Worm (Caenorhabditis elegans) whole organism, L1 larva: ENCODE results near the gene srx-90.

Experiments used
- C16A3.4 ChIP-seq: fragments of 150-350 bp; optimal IDR thresholded peaks from 2 replicates; lab custom pipeline; 2014; ENCODE audit warnings: missing biosample characterization, missing genetic modification characterization
- Y116A8C.19 ChIP-seq: sonication (generic microtip); optimal IDR thresholded peaks from 2 replicates; lab custom pipeline; 2016; ENCODE audit warnings: missing compliant biosample characterization, missing genetic modification characterization, borderline replicate concordance
- ama-1 ChIP-seq: fragments of 150-350 bp; optimal IDR thresholded peaks from 2 replicates; lab custom pipeline; 2014
- blmp-1 ChIP-seq: fragments of 150-350 bp; optimal IDR thresholded peaks from 2 replicates; lab custom pipeline; 2014; ENCODE audit warnings: missing biosample characterization, missing genetic modification characterization
- ceh-82 ChIP-seq, 3 experiments: fragments of 150-350 bp in 1 of 3; sonication (generic microtip) in 2 of 3; optimal IDR thresholded peaks; 2 replicates each; lab custom pipeline; 2014 to 2017; ENCODE audit warnings: missing biosample characterization in 3 of 3, missing genetic modification characterization in 3 of 3
- ceh-88 ChIP-seq: fragments of 200-800 bp; sonication (Bioruptor generic); IDR thresholded peaks from 2 replicates; pipeline ENCODE4 v1.3.6; 2022; ENCODE audit warnings: missing genetic modification characterization, missing compliant biosample characterization
- ceh-90 ChIP-seq: sonication (generic microtip); optimal IDR thresholded peaks from 2 replicates; lab custom pipeline; 2016; ENCODE audit warnings: missing genetic modification characterization, missing compliant biosample characterization
- efl-1 ChIP-seq, 4 experiments: fragments of 150-350 bp; optimal IDR thresholded peaks in 3 of 4; peaks in 1 of 4; 1 replicate in 1 of 4; 2 replicates in 3 of 4; lab custom pipeline; 2014; ENCODE audit warnings: missing biosample characterization in 2 of 4, missing genetic modification characterization in 2 of 4, missing genetic modification reagents in 2 of 4
- egl-27 ChIP-seq, 2 experiments: fragments of 150-350 bp in 1 of 2; sonication (generic microtip); optimal IDR thresholded peaks; 3 replicates each; lab custom pipeline; 2017 to 2018; ENCODE audit warnings: missing biosample characterization in 2 of 2, missing genetic modification characterization in 2 of 2, missing genetic modification reagents in 2 of 2
- elt-3 ChIP-seq, 6 experiments: fragments of 150-350 bp in 1 of 6; sonication (generic microtip); optimal IDR thresholded peaks; 2 replicates each; lab custom pipeline; 2017 to 2018; ENCODE audit warnings: missing biosample characterization in 6 of 6, missing genetic modification characterization in 6 of 6, inconsistent platforms in 1 of 6
- ets-5 ChIP-seq: fragments of 200-800 bp; sonication (Bioruptor generic); IDR thresholded peaks from 2 replicates; pipeline ENCODE4 v1.3.6; 2022; ENCODE audit warnings: missing genetic modification characterization, missing compliant biosample characterization
- fkh-4 ChIP-seq: sonication (generic microtip); optimal IDR thresholded peaks from 2 replicates; lab custom pipeline; 2016; ENCODE audit warnings: missing compliant biosample characterization, missing genetic modification characterization, borderline replicate concordance
- grh-1 ChIP-seq: fragments of 200-800 bp; sonication (Bioruptor generic); IDR thresholded peaks from 2 replicates; pipeline ENCODE4 v1.3.6; 2022; ENCODE audit warnings: missing genetic modification reagents, missing genetic modification characterization, missing compliant biosample characterization
- hlh-17 ChIP-seq: fragments of 200-800 bp; sonication (Bioruptor generic); optimal IDR thresholded peaks from 2 replicates; lab custom pipeline; 2018; ENCODE audit warnings: missing genetic modification characterization, mild to moderate bottlenecking, missing compliant biosample characterization, moderate library complexity, borderline replicate concordance
- hpl-2 ChIP-seq: fragments of 150-350 bp; optimal IDR thresholded peaks from 2 replicates; lab custom pipeline; 2014; ENCODE audit warnings: missing biosample characterization, missing genetic modification reagents, missing genetic modification characterization
- jun-1 ChIP-seq: fragments of 150-350 bp; optimal IDR thresholded peaks from 2 replicates; lab custom pipeline; 2014; ENCODE audit warnings: missing biosample characterization, missing genetic modification reagents, missing genetic modification characterization
- lin-13 ChIP-seq: fragments of 150-350 bp; optimal IDR thresholded peaks from 2 replicates; lab custom pipeline; 2014; ENCODE audit warnings: missing biosample characterization, missing genetic modification reagents, missing genetic modification characterization
- lin-14 ChIP-seq: fragments of 200-800 bp; sonication (Bioruptor generic); optimal IDR thresholded peaks from 2 replicates; lab custom pipeline; 2018; ENCODE audit warnings: mild to moderate bottlenecking, missing genetic modification characterization, moderate library complexity, missing compliant biosample characterization
- lin-15B ChIP-seq: fragments of 150-350 bp; sonication (generic microtip); optimal IDR thresholded peaks from 3 replicates; lab custom pipeline; 2014; ENCODE audit warnings: missing biosample characterization, missing genetic modification characterization
- lsy-2 ChIP-seq, 2 experiments: fragments of 150-350 bp; optimal IDR thresholded peaks; 2 replicates each; lab custom pipeline; 2014; ENCODE audit warnings: missing biosample characterization in 2 of 2, missing genetic modification characterization in 2 of 2
- nhr-19 ChIP-seq: fragments of 200-800 bp; sonication (Bioruptor generic); conservative IDR thresholded peaks from 2 replicates; pipeline ENCODE4 v1.3.6; 2022; ENCODE audit warnings: missing genetic modification characterization, missing compliant biosample characterization
- nhr-20 ChIP-seq: sonication (generic microtip); optimal IDR thresholded peaks from 2 replicates; lab custom pipeline; 2016; ENCODE audit warnings: mild to moderate bottlenecking, missing genetic modification characterization, missing compliant biosample characterization
- nhr-71 ChIP-seq: sonication (generic microtip); optimal IDR thresholded peaks from 2 replicates; lab custom pipeline; 2016; ENCODE audit warnings: mild to moderate bottlenecking, missing genetic modification characterization, moderate library complexity, missing compliant biosample characterization
- nhr-84 ChIP-seq: sonication (generic microtip); optimal IDR thresholded peaks from 2 replicates; lab custom pipeline; 2017; ENCODE audit warnings: missing biosample characterization, missing genetic modification characterization
- nhr-85 ChIP-seq: sonication (generic microtip); peaks from one replicate; lab custom pipeline; 2016; ENCODE audit warnings: missing genetic modification characterization, inconsistent platforms, missing compliant biosample characterization
- nhr-90 ChIP-seq: sonication (generic microtip); optimal IDR thresholded peaks from 2 replicates; lab custom pipeline; 2016; ENCODE audit warnings: mild to moderate bottlenecking, missing genetic modification characterization, missing compliant biosample characterization; ENCODE audit not compliant: poor library complexity
- pag-3 ChIP-seq: sonication (generic microtip); optimal IDR thresholded peaks from 2 replicates; lab custom pipeline; 2017; ENCODE audit warnings: missing genetic modification characterization, mild to moderate bottlenecking, missing compliant biosample characterization, antibody characterized with exemption, borderline replicate concordance; ENCODE audit not compliant: insufficient read depth
- pqm-1 ChIP-seq: sonication (generic microtip); optimal IDR thresholded peaks from 3 replicates; lab custom pipeline; 2017; ENCODE audit warnings: missing biosample characterization, missing genetic modification characterization
- rnt-1 ChIP-seq: sonication (generic microtip); optimal IDR thresholded peaks from 2 replicates; lab custom pipeline; 2016; ENCODE audit warnings: mild to moderate bottlenecking, missing genetic modification characterization, moderate library complexity, missing compliant biosample characterization
- skn-1 ChIP-seq: fragments of 150-350 bp; optimal IDR thresholded peaks from 2 replicates; lab custom pipeline; 2014; ENCODE audit warnings: missing biosample characterization, missing genetic modification characterization
- unc-30 ChIP-seq: sonication (generic microtip); optimal IDR thresholded peaks from 2 replicates; lab custom pipeline; 2017; ENCODE audit warnings: missing biosample characterization, missing genetic modification characterization
- vab-15 ChIP-seq: sonication (generic microtip); optimal IDR thresholded peaks from 2 replicates; lab custom pipeline; 2017; ENCODE audit warnings: missing genotype, mild to moderate bottlenecking, missing genetic modification characterization, missing compliant biosample characterization
- ztf-11 ChIP-seq, 2 experiments: sonication (generic microtip); optimal IDR thresholded peaks; 2 replicates each; lab custom pipeline; 2016 to 2017; ENCODE audit warnings: missing genetic modification characterization in 2 of 2, missing biosample characterization in 1 of 2, missing compliant biosample characterization in 1 of 2

The srx-90 gene

ce11 chrV:11535504-11536062 is 45.3 kb upstream of the srx-90 start (continued):
- TF ChIP-seq blmp-1 (tag; lab: Kevin White, UChicago) (peak; percentile 51), hlh-17 (GFP tag; lab: Kevin White, UChicago) (no peak), ets-5 (no peak), hpl-2 (GFP tag; lab: Kevin White, UChicago) (no peak), efl-1 (optimal IDR thresholded peaks at IDR 0.05; lab: Kevin White, UChicago) (no peak), efl-1 (GFP tag; optimal IDR thresholded peaks at IDR 0.05 in 1 of 2; lab: Kevin White, UChicago) (peak in 1 of 2 experiments; percentile 90)

ce11 chrV:11536667-11537066 is 44.3 kb upstream of the srx-90 start:
- TF ChIP-seq lin-14 (GFP tag; lab: Kevin White, UChicago) (peak; percentile 62), efl-1 (optimal IDR thresholded peaks at IDR 0.05; lab: Kevin White, UChicago) (no peak), efl-1 (GFP tag; optimal IDR thresholded peaks at IDR 0.05 in 1 of 2; lab: Kevin White, UChicago) (peak in 1 of 2 experiments; percentile 83), ama-1 (lab: Kevin White, UChicago) (no peak), nhr-85 (peak; percentile 46)

- TF ChIP-seq efl-1 (optimal IDR thresholded peaks at IDR 0.05; lab: Kevin White, UChicago) (no peak), efl-1 (GFP tag; optimal IDR thresholded peaks at IDR 0.05 in 1 of 2; lab: Kevin White, UChicago) (peak in 1 of 2 experiments; percentile 21), fkh-4 (tag; lab: Kevin White, UChicago) (no peak)
- TF ChIP-seq, all 84 proteins: peak for 1
Measured at ce11 chrV:11539502-11539901, 41.4 kb upstream of the srx-90 start.

- TF ChIP-seq jun-1 (tag; lab: Kevin White, UChicago) (peak; percentile 7), efl-1 (optimal IDR thresholded peaks at IDR 0.05; lab: Kevin White, UChicago) (peak in 1 of 2 experiments; percentile 3), efl-1 (GFP tag; optimal IDR thresholded peaks at IDR 0.05 in 1 of 2; lab: Kevin White, UChicago) (no peak), lin-13 (GFP tag; lab: Kevin White, UChicago) (no peak), vab-15 (tag; lab: Kevin White, UChicago) (peak; percentile 4), ceh-82 (tag; optimal IDR thresholded peaks at IDR 0.05; lab: Kevin White, UChicago) (no peak), rnt-1 (tag; lab: Kevin White, UChicago) (no peak)
Measured at ce11 chrV:11541284-11541683, 39.6 kb upstream of the srx-90 start.

ce11 chrV:11543564-11543963 is 37.4 kb upstream of the srx-90 start, which contains the start of gene F38B7.2:
Gene F38B7.2 (plus strand): TSS chrV:11543963.
- TF ChIP-seq pqm-1 (tag; lab: Kevin White, UChicago) (no peak), nhr-19 (no peak), fkh-4 (tag; lab: Kevin White, UChicago) (no peak), lsy-2 (tag; optimal IDR thresholded peaks at IDR 0.05; lab: Kevin White, UChicago) (no peak), blmp-1 (tag; lab: Kevin White, UChicago) (peak; percentile 44), unc-30 (tag; lab: Kevin White, UChicago) (no peak), lin-15B (tag; lab: Kevin White, UChicago) (no peak), grh-1 (GFP tag; lab: Robert Waterston, UW) (no peak), nhr-90 (tag; lab: Kevin White, UChicago) (peak; percentile 2), ceh-90 (tag; lab: Kevin White, UChicago) (no peak), nhr-84 (tag; lab: Kevin White, UChicago) (no peak), nhr-85 (peak; percentile 90), lin-14 (GFP tag; lab: Kevin White, UChicago) (peak; percentile 23), egl-27 (tag; optimal IDR thresholded peaks at IDR 0.05; lab: Kevin White, UChicago) (no peak), nhr-20 (peak; percentile 11), Y116A8C.19 (tag; lab: Kevin White, UChicago) (no peak), nhr-71 (tag; lab: Kevin White, UChicago) (peak; percentile 30), pag-3 (no peak), skn-1 (tag; lab: Kevin White, UChicago) (no peak), ztf-11 (tag; optimal IDR thresholded peaks at IDR 0.05; lab: Kevin White, UChicago) (no peak), C16A3.4 (no peak), ceh-88 (GFP tag; lab: Robert Waterston, UW) (no peak), efl-1 (optimal IDR thresholded peaks at IDR 0.05; lab: Kevin White, UChicago) (no peak), efl-1 (GFP tag; optimal IDR thresholded peaks at IDR 0.05 in 1 of 2; lab: Kevin White, UChicago) (peak in 1 of 2 experiments; percentile 89), elt-3 (tag; optimal IDR thresholded peaks at IDR 0.05; lab: Kevin White, UChicago) (peak in 4 of 6 experiments; percentile 25 to 48 (median 42))
